Fruit fly (Drosophila melanogaster): ENCODE data around the gene CG4995.

Gene CG4995

DNA sequence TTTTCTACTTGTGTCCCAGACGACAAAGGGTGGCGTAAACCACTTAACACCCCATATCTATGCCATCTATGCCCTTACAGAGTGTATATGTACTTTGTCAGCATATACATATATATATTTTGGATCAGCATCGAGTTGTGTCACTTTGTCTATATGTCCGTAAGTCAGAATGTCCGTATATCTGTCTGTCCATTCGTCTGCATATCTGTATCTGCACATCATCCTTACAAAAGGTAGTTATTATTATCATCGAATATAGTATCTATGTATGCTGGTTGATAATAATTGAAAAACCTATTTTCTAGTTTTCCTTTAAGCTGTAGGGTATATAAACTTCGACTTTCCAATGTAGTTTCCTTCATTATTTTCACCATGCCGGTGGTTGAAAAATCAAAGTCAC, 28.9 kb downstream of the CG4995 start (continued):
- TF ChIP-seq Hr3 (GFP tag; optimal IDR thresholded peaks at IDR 0.05) (no peak), nom (GFP tag; optimal IDR thresholded peaks at IDR 0.05) (no peak), inv (GFP tag; IDR thresholded peaks at IDR 0.05; ENCODE audit: partially characterized antibody) (no peak), Dip2 (GFP tag; IDR thresholded peaks at IDR 0.05) (no peak), Myb (GFP tag; optimal IDR thresholded peaks at IDR 0.05) (no peak), CG11560 (tag; IDR thresholded peaks at IDR 0.05) (no peak), toy (GFP tag; IDR thresholded peaks at IDR 0.05) (no peak), CG1529 (GFP tag; optimal IDR thresholded peaks at IDR 0.05) (peak; percentile 20), CG3163 (GFP tag; optimal IDR thresholded peaks at IDR 0.05) (no peak), Nf-YB (GFP tag; optimal IDR thresholded peaks at IDR 0.05) (peak; percentile 21), CG3995 (GFP tag; optimal IDR thresholded peaks at IDR 0.05) (no peak), PHDP (tag; optimal IDR thresholded peaks at IDR 0.05) (no peak), Neu2 (GFP tag; optimal IDR thresholded peaks at IDR 0.05; ENCODE audit: borderline replicate concordance) (no peak), bowl (GFP tag; IDR thresholded peaks at IDR 0.05) (no peak), al (GFP tag; IDR thresholded peaks at IDR 0.05) (no peak), CG6654 (GFP tag; optimal IDR thresholded peaks at IDR 0.05) (no peak), Sox100B (GFP tag; optimal IDR thresholded peaks at IDR 0.05) (peak; percentile 6), ATbp (GFP tag; optimal IDR thresholded peaks at IDR 0.05) (no peak), ems (GFP tag; optimal IDR thresholded peaks at IDR 0.05) (no peak), Opbp (GFP tag; IDR thresholded peaks at IDR 0.05; ENCODE audit: partially characterized antibody) (no peak), HmgZ (tag; optimal IDR thresholded peaks at IDR 0.05) (no peak), CG13894 (tag; optimal IDR thresholded peaks at IDR 0.05) (no peak), pho (GFP tag; optimal IDR thresholded peaks at IDR 0.05) (no peak), kah (GFP tag; optimal IDR thresholded peaks at IDR 0.05) (no peak), CG17359 (tag; optimal IDR thresholded peaks at IDR 0.05) (no peak), gcm2 (GFP tag; optimal IDR thresholded peaks at IDR 0.05) (no peak), ap (GFP tag; IDR thresholded peaks at IDR 0.05) (no peak), CG6689 (GFP tag; IDR thresholded peaks at IDR 0.05) (peak; percentile 38; the same call in 1 of the 2 replicates), NC2α (GFP tag; optimal IDR thresholded peaks at IDR 0.05) (no peak), CG9727 (GFP tag; optimal IDR thresholded peaks at IDR 0.05) (no peak), fd96Cb (tag; optimal IDR thresholded peaks at IDR 0.05) (peak; percentile 7), CG11695 (GFP tag; IDR thresholded peaks at IDR 0.05) (no peak), dimm (GFP tag; IDR thresholded peaks at IDR 0.05) (no peak), crol (GFP tag; IDR thresholded peaks at IDR 0.05) (no peak), CG1832 (GFP tag; optimal IDR thresholded peaks at IDR 0.05) (no peak), CG33557 (GFP tag; optimal IDR thresholded peaks at IDR 0.05) (peak; percentile 28), CG10565 (GFP tag; optimal IDR thresholded peaks at IDR 0.05) (no peak), vvl (GFP tag; IDR thresholded peaks at IDR 0.05) (no peak), CG3726 (GFP tag; IDR thresholded peaks at IDR 0.05) (no peak), row (GFP tag; IDR thresholded peaks at IDR 0.05) (peak; percentile 55), Dek (tag; optimal IDR thresholded peaks at IDR 0.05) (no peak), CG2875 (GFP tag; optimal IDR thresholded peaks at IDR 0.05) (peak; percentile 18), CG9932 (GFP tag; IDR thresholded peaks at IDR 0.05) (no peak), Ptx1 (GFP tag; IDR thresholded peaks at IDR 0.05) (no peak), ase (GFP tag; IDR thresholded peaks at IDR 0.05) (no peak), pum (GFP tag; optimal IDR thresholded peaks at IDR 0.05) (peak; percentile 14), Stat92E (GFP tag; optimal IDR thresholded peaks at IDR 0.05) (no peak), Aef1 (GFP tag; IDR thresholded peaks at IDR 0.05) (no peak), Lim3 (GFP tag; IDR thresholded peaks at IDR 0.05) (no peak), dm (GFP tag; optimal IDR thresholded peaks at IDR 0.05) (no peak), fd3F (GFP tag; optimal IDR thresholded peaks at IDR 0.05) (no peak), CG9797 (GFP tag; optimal IDR thresholded peaks at IDR 0.05) (no peak)
